Fruit fly (Drosophila melanogaster) whole organism, embryonic: ENCODE measurements around the gene CG14420.

Experiments
- CG10366 ChIP-seq: fragments of 200-800 bp; sonication (Bioruptor generic); IDR thresholded peaks from 2 replicates; pipeline ENCODE4 v1.3.6; 2022; ENCODE audit warnings: missing biosample characterization, missing genetic modification characterization
- CG11456 ChIP-seq: fragments of 200-800 bp; sonication (Bioruptor generic); IDR thresholded peaks from 3 replicates; pipeline ENCODE4 v1.3.6; 2022; ENCODE audit warnings: missing biosample characterization, missing genetic modification characterization
- CG11504 ChIP-seq: fragments of 200-800 bp; sonication (Bioruptor generic); optimal IDR thresholded peaks from 3 replicates; lab custom pipeline; 2019; ENCODE audit warnings: missing biosample characterization, mild to moderate bottlenecking, missing genetic modification characterization, moderate library complexity
- CG14667 ChIP-seq: fragments of 200-800 bp; sonication (Bioruptor generic); IDR thresholded peaks from 2 replicates; pipeline ENCODE4 v1.3.6; 2022; ENCODE audit warnings: missing biosample characterization, missing genetic modification characterization
- CG15073 ChIP-seq: fragments of 200-800 bp; sonication (Bioruptor generic); optimal IDR thresholded peaks from 2 replicates; lab custom pipeline; 2016; ENCODE audit warnings: missing biosample characterization, missing genetic modification characterization
- CG1792 ChIP-seq: fragments of 200-800 bp; sonication (Bioruptor generic); optimal IDR thresholded peaks from 2 replicates; lab custom pipeline; 2016; ENCODE audit warnings: missing biosample characterization, missing genetic modification characterization
- CG30020 ChIP-seq: fragments of 200-800 bp; optimal IDR thresholded peaks from 2 replicates; lab custom pipeline; 2019; ENCODE audit warnings: missing biosample characterization, mild to moderate bottlenecking, missing genetic modification characterization, moderate library complexity
- CG32772 ChIP-seq: fragments of 200-800 bp; sonication (Bioruptor generic); IDR thresholded peaks from 2 replicates; pipeline ENCODE4 v1.3.6; 2022; ENCODE audit warnings: missing biosample characterization, missing genetic modification characterization
- CG34376 ChIP-seq: fragments of 200-800 bp; sonication (Bioruptor generic); optimal IDR thresholded peaks from 2 replicates; lab custom pipeline; 2018; ENCODE audit warnings: missing biosample characterization, mild to moderate bottlenecking, missing genetic modification characterization
- CG4282 ChIP-seq: fragments of 200-800 bp; sonication (Bioruptor generic); optimal IDR thresholded peaks from 2 replicates; lab custom pipeline; 2016; ENCODE audit warnings: missing biosample characterization, missing genetic modification characterization
- CG4707 ChIP-seq: fragments of 200-800 bp; sonication (Bioruptor generic); optimal IDR thresholded peaks from 2 replicates; lab custom pipeline; 2018; ENCODE audit warnings: missing biosample characterization, mild to moderate bottlenecking, missing genetic modification characterization, moderate library complexity
- CG9932 ChIP-seq: fragments of 200-800 bp; sonication (Bioruptor generic); IDR thresholded peaks from 2 replicates; pipeline ENCODE4 v1.3.6; 2022; ENCODE audit warnings: missing biosample characterization, missing genetic modification characterization
- Dad ChIP-seq: fragments of 200-800 bp; sonication (Bioruptor generic); optimal IDR thresholded peaks from 3 replicates; lab custom pipeline; 2016; ENCODE audit warnings: missing biosample characterization, missing genetic modification characterization
- HmgZ ChIP-seq: fragments of 200-800 bp; sonication (Bioruptor generic); optimal IDR thresholded peaks from 2 replicates; lab custom pipeline; 2018; ENCODE audit warnings: missing biosample characterization, mild to moderate bottlenecking, missing genetic modification characterization
- MESR4 ChIP-seq: fragments of 200-800 bp; sonication (Bioruptor generic); optimal IDR thresholded peaks from 2 replicates; lab custom pipeline; 2018; ENCODE audit warnings: missing biosample characterization, mild to moderate bottlenecking, missing genetic modification characterization, moderate library complexity
- Med ChIP-seq: fragments of 200-800 bp; sonication (Bioruptor generic); peaks from one replicate; lab custom pipeline; 2016; ENCODE audit warnings: missing biosample characterization, missing genetic modification characterization, mild to moderate bottlenecking, inconsistent platforms, moderate library complexity
- NC2β ChIP-seq: fragments of 200-800 bp; sonication (Bioruptor generic); optimal IDR thresholded peaks from 2 replicates; lab custom pipeline; 2016; ENCODE audit warnings: missing biosample characterization, missing genetic modification characterization
- Nf-YC ChIP-seq: fragments of 200-800 bp; optimal IDR thresholded peaks from 3 replicates; lab custom pipeline; 2019; ENCODE audit warnings: missing biosample characterization, mild to moderate bottlenecking, missing genetic modification characterization, moderate library complexity
- NfI ChIP-seq: fragments of 200-800 bp; sonication (Bioruptor generic); optimal IDR thresholded peaks from 3 replicates; lab custom pipeline; 2018; ENCODE audit warnings: missing biosample characterization, mild to moderate bottlenecking, missing genetic modification characterization, moderate library complexity
- Scr ChIP-seq: fragments of 200-800 bp; sonication (Bioruptor generic); IDR thresholded peaks from 2 replicates; pipeline ENCODE4 v1.3.6; 2022; ENCODE audit warnings: missing biosample characterization, missing genetic modification characterization; ENCODE audit not compliant: partially characterized antibody
- Trl ChIP-seq, 3 experiments: fragments of >200 bp in 2 of 3; fragments of 200-800 bp in 1 of 3; sonication (Bioruptor generic) in 1 of 3; optimal IDR thresholded peaks; 2 replicates in 1 of 3; 3 replicates in 2 of 3; lab custom pipeline; 2016 to 2017; ENCODE audit warnings: missing biosample characterization in 1 of 3, missing genetic modification characterization in 1 of 3
- ato ChIP-seq: fragments of 200-800 bp; sonication (Bioruptor generic); IDR thresholded peaks from 2 replicates; pipeline ENCODE4 v1.3.6; 2022; ENCODE audit warnings: missing biosample characterization, missing genetic modification characterization; ENCODE audit not compliant: partially characterized antibody
- bigmax ChIP-seq: fragments of 200-800 bp; sonication (Bioruptor generic); optimal IDR thresholded peaks from 2 replicates; lab custom pipeline; 2018; ENCODE audit warnings: missing biosample characterization, mild to moderate bottlenecking, missing genetic modification characterization
- chinmo ChIP-seq: fragments of 200-800 bp; sonication (Bioruptor generic); IDR thresholded peaks from 4 replicates; pipeline ENCODE4 v1.3.6; 2022; ENCODE audit warnings: missing biosample characterization, missing genetic modification characterization; ENCODE audit not compliant: partially characterized antibody
- dimm ChIP-seq: fragments of 200-800 bp; sonication (Bioruptor generic); IDR thresholded peaks from 2 replicates; pipeline ENCODE4 v1.3.6; 2022; ENCODE audit warnings: missing biosample characterization, missing genetic modification characterization
- grn ChIP-seq: fragments of 200-800 bp; sonication (Bioruptor generic); optimal IDR thresholded peaks from 3 replicates; lab custom pipeline; 2017; ENCODE audit warnings: missing biosample characterization, missing genetic modification characterization
- hb ChIP-seq: fragments of 200-800 bp; sonication (Bioruptor generic); IDR thresholded peaks from 3 replicates; pipeline ENCODE4 v1.3.6; 2022; ENCODE audit warnings: missing biosample characterization, missing genetic modification characterization; ENCODE audit not compliant: partially characterized antibody
- hkb ChIP-seq, 2 experiments: fragments of 200-800 bp in 1 of 2; fragments of >200 bp in 1 of 2; sonication (Bioruptor generic) in 1 of 2; IDR thresholded peaks in 1 of 2; optimal IDR thresholded peaks in 1 of 2; 2 replicates each; pipeline versions ENCODE4 v1.3.6 to Lab custom; 2017 to 2022; ENCODE audit warnings: missing biosample characterization in 1 of 2, missing genetic modification characterization in 1 of 2
- insv ChIP-seq, 2 experiments: fragments of 200-800 bp; sonication (Bioruptor generic); optimal IDR thresholded peaks; 3 replicates each; lab custom pipeline; 2016 to 2018; ENCODE audit warnings: missing biosample characterization in 2 of 2, missing genetic modification characterization in 2 of 2
- lab ChIP-seq: fragments of 200-800 bp; sonication (Bioruptor generic); optimal IDR thresholded peaks from 3 replicates; lab custom pipeline; 2017; ENCODE audit warnings: missing biosample characterization, missing genetic modification characterization, mild to moderate bottlenecking, moderate library complexity, missing genetic modification reagents
- odd ChIP-seq: fragments of 200-800 bp; sonication (Bioruptor generic); optimal IDR thresholded peaks from 2 replicates; lab custom pipeline; 2017; ENCODE audit warnings: missing biosample characterization, mild to moderate bottlenecking, missing genetic modification characterization
- pho ChIP-seq: fragments of 200-800 bp; sonication (Bioruptor generic); optimal IDR thresholded peaks from 2 replicates; lab custom pipeline; 2016; ENCODE audit warnings: missing biosample characterization, missing genetic modification characterization
- stc ChIP-seq: fragments of 200-800 bp; sonication (Bioruptor generic); IDR thresholded peaks from 2 replicates; pipeline ENCODE4 v1.3.6; 2022; ENCODE audit warnings: missing biosample characterization, missing genetic modification characterization

CG14420 gene

DNA sequence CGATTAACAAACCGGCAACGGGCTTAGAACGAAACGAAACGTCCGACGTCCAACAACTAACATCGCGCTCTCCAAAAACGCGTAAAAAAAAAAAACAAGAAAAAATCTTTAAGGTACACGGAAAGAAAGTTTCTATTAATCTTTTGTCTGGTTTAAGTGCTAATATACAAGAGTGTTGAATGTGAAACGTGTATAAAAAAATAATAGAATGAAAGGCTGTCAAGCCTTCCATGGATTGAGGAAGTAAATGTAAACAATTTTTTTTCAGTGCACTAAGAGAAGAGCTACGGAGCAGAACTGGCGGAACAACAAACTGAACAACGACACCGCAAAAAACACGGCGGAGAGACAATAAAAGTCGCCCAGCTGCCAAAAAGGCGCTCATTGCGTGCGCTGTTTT is 18.9 kb upstream of the CG14420 start, which contains the start of gene CG3588 (continued):
- TF ChIP-seq insv (GFP tag; optimal IDR thresholded peaks at IDR 0.05; lab: Kevin White, UChicago), result no peak
- peak; percentile 71 for TF ChIP-seq CG1792
- TF ChIP-seq CG9932 (GFP tag; lab: Robert Waterston, UW), result peak; percentile 94
- TF ChIP-seq Dad, result peak; percentile 48
- peak; percentile 48 for TF ChIP-seq CG34376 (GFP tag; lab: Kevin White, UChicago)
- TF ChIP-seq CG11504 (tag; lab: Kevin White, UChicago), result peak; percentile 76
- TF ChIP-seq CG32772 (GFP tag; lab: Robert Waterston, UW), result peak; percentile 76
- TF ChIP-seq CG15073 (GFP tag; lab: Kevin White, UChicago), result no peak
- TF ChIP-seq bigmax, result no peak

DNA sequence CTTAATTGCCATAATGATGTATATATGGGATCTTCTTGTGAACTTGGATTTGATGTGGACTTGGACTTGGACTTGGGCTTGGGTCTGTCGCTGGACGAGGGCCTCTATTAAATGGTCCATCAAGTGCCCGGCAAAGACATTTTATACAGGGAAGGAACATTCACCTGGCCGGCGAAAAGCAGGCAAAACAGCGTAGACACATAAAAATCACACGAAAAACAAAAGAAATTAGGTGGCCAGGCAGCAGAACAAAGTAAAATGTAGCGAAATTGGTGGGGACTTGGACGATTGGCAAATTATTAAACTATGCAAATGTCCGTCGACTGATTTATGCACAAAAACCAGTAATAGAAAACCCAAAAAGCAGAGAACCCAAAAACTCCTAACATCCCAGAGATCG is 11.5 kb upstream of the CG14420 start, which contains the start of gene CG14424:
CG14424 (minus strand) TSS at position 101 of the 400 bp plus-strand sequence.
- TF ChIP-seq ato (GFP tag; lab: Robert Waterston, UW), result no peak
- TF ChIP-seq CG30020, result no peak

DNA sequence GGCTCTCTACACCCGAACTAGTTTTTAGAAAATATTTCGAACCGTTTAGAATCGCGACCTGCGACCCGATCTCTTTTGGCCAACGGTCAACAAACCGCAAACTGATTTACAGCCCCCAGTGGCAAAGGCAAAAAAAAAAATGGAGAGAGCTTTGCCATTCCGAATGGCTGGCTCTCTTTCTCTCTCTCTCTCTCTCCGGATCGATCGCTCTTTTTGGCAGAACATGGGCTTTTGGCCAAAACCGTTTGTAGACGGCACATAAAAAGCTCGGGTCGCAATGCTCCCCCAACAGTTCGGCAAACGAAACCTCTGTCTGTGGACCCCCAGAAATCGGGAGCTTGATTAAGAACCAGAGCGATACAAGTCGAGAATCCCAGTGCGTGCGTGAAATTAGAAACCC is 9.2 kb upstream of the CG14420 start, which contains the start of gene CG32793:
CG32793 (plus strand) TSS at position 301 of the 400 bp plus-strand sequence.
- TF ChIP-seq Trl (optimal IDR thresholded peaks at IDR 0.05; lab: Kevin White, UChicago) (peak in 1 of 2 experiments; percentile 35), Trl (GFP tag; optimal IDR thresholded peaks at IDR 0.05; lab: Kevin White, UChicago) (no peak), hkb (optimal IDR thresholded peaks at IDR 0.05; lab: Kevin White, UChicago) (no peak), hkb (GFP tag; IDR thresholded peaks at IDR 0.05; lab: Robert Waterston, UW) (no peak), pho (GFP tag; lab: Kevin White, UChicago) (no peak), NC2β (no peak), CG10366 (GFP tag; lab: Robert Waterston, UW) (no peak), CG4707 (no peak)
- TF ChIP-seq, all 482 proteins: peak for 1

DNA sequence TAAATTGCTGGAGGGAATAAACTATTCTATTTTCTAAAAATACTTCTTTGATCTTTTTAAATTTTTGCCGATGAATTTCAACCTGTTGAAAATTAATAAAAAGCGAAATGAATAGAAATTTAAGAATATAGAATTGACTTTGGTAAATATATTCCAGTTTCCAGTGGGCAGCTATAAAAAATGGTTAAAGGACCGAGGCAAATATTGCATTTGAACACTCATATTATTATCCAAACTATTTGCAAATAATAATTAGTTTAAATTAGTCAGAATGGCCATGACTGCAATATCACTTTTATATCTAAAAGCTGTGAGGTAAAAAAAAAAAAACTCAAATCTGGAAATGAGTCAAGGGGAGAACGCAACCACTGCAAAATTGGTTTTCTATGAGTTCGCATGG is 3.8 kb upstream of the CG14420 start, which contains the start of gene CG3592:
CG3592 (plus strand) TSS at position 301 of the 400 bp plus-strand sequence.
- no peak for TF ChIP-seq Dad
- TF ChIP-seq Nf-YC (tag; lab: Kevin White, UChicago), result no peak
- no peak for TF ChIP-seq stc (GFP tag; lab: Robert Waterston, UW)
- TF ChIP-seq odd (GFP tag; lab: Kevin White, UChicago), result no peak
- no peak for TF ChIP-seq lab (GFP tag; lab: Kevin White, UChicago)
- TF ChIP-seq dimm, result no peak

dm6 chrX:2936727-2937126 is 1.9 kb upstream of the CG14420 start, which contains the start of gene CG3598:
CG3598 (plus strand) TSS chrX:2937027.
- TF ChIP-seq CG11456 (GFP tag; lab: Robert Waterston, UW) (no peak), CG14667 (no peak), chinmo (no peak), HmgZ (no peak), Scr (GFP tag; lab: Robert Waterston, UW) (no peak), grn (GFP tag; lab: Kevin White, UChicago) (no peak), Med (GFP tag; lab: Kevin White, UChicago) (no peak), hb (GFP tag; lab: Robert Waterston, UW) (no peak), MESR4 (GFP tag; lab: Kevin White, UChicago) (no peak), CG4282 (GFP tag; lab: Kevin White, UChicago) (no peak), NfI (no peak)
